Worm (Caenorhabditis elegans) whole organism, young adult: ENCODE results near the gene T04F3.1.

ENCODE experiments used
- bed-1 ChIP-seq: fragments of 200-800 bp; sonication (Bioruptor generic); IDR thresholded peaks from 2 replicates; pipeline ENCODE4 v1.3.6; 2022; ENCODE audit warnings: missing genetic modification reagents, missing genetic modification characterization, missing compliant biosample characterization
- dpl-1 ChIP-seq: fragments of 150-350 bp; optimal IDR thresholded peaks from 2 replicates; lab custom pipeline; 2014; ENCODE audit warnings: missing biosample characterization, missing genetic modification reagents, missing genetic modification characterization
- snpc-4 ChIP-seq, 5 experiments: fragments of 150-350 bp in 1 of 5; sonication (generic microtip) in 4 of 5; optimal IDR thresholded peaks; 2 replicates each; lab custom pipeline; 2014 to 2018; ENCODE audit warnings: missing genetic modification characterization in 5 of 5, missing biosample characterization in 3 of 5, antibody characterized with exemption in 2 of 5, mild to moderate bottlenecking in 2 of 5, missing compliant biosample characterization in 2 of 5, missing genotype in 2 of 5, moderate library complexity in 2 of 5, missing genetic modification reagents in 1 of 5
- unc-62 ChIP-seq: fragments of 150-350 bp; optimal IDR thresholded peaks from 2 replicates; lab custom pipeline; 2014; ENCODE audit warnings: missing biosample characterization, missing genetic modification reagents, missing genetic modification characterization
- ztf-18 ChIP-seq: sonication (generic microtip); optimal IDR thresholded peaks from 2 replicates; lab custom pipeline; 2016; ENCODE audit warnings: missing genotype, mild to moderate bottlenecking, missing genetic modification characterization, missing compliant biosample characterization

DNA sequence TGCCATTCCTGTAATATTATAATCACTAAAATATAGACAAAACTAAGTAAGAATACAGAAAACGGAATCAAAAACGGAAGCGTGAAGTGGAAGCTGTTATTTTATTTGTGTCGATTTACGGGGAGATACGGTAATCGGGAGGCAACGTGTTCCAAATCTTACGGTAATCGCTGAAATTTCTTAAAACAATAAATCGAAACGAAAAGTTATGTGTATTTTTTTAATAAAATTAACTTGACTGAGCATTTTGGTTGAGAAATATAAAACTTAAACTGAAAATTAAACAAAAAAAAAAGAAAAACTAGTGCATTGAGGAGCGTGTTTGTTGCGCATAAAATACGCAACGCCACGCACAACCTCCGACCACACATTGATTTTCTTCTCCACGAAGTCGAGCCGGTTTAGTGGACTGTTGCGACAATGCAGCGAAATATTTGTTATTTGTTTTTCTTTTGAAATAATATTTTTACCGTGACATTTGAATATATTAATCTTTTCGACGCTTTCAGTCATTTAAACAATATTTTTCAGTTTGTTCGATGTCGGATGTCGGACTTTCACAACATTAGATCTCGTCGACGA, 24.6 kb downstream of the T04F3.1 start, which contains the start of the genes F55A11.1 and syx-5:
- TF ChIP-seq snpc-4 (GFP tag; optimal IDR thresholded peaks at IDR 0.05; lab: Kevin White, UChicago) (no peak), snpc-4 (tag; optimal IDR thresholded peaks at IDR 0.05; lab: Kevin White, UChicago) (peak; percentile 2 to 82 (median 52)), ztf-18 (tag; lab: Kevin White, UChicago) (peak; percentile 45), bed-1 (GFP tag; lab: Robert Waterston, UW) (no peak), unc-62 (GFP tag; lab: Kevin White, UChicago) (no peak), dpl-1 (peak; percentile 30)
